Worm (Caenorhabditis elegans) whole organism, late embryonic: ENCODE measurements around the gene mlt-10.

Experiments used
- nfya-1 ChIP-seq: sonication (generic microtip); optimal IDR thresholded peaks from 2 replicates; lab custom pipeline; 2017; ENCODE audit warnings: missing genetic modification characterization, mild to moderate bottlenecking, missing compliant biosample characterization, antibody characterized with exemption, moderate library complexity
- nhr-11 ChIP-seq: fragments of 150-350 bp; optimal IDR thresholded peaks from 2 replicates; lab custom pipeline; 2014; ENCODE audit warnings: missing biosample characterization, missing genetic modification characterization
- pha-4 ChIP-seq: fragments of 150-350 bp; optimal IDR thresholded peaks from 2 replicates; lab custom pipeline; 2018; ENCODE audit warnings: missing biosample characterization, missing genetic modification reagents, missing genetic modification characterization
- tbx-2 ChIP-seq: sonication (generic microtip); optimal IDR thresholded peaks from 2 replicates; lab custom pipeline; 2016; ENCODE audit warnings: missing genetic modification characterization, missing compliant biosample characterization
- unc-55 ChIP-seq: sonication (generic microtip); optimal IDR thresholded peaks from 2 replicates; lab custom pipeline; 2017; ENCODE audit warnings: missing biosample characterization, missing genetic modification reagents, missing genetic modification characterization

ce11 chrII:526375-526774 lies 20.1 kb upstream of the mlt-10 start, which contains the start of gene lgc-34:
- TF ChIP-seq nfya-1 (tag; lab: Kevin White, UChicago) (no peak), unc-55 (GFP tag; lab: Kevin White, UChicago) (no peak), nhr-11 (tag; lab: Kevin White, UChicago) (no peak), tbx-2 (tag; lab: Kevin White, UChicago) (no peak), pha-4 (no peak)
